Fruit fly (Drosophila melanogaster) whole organism, pupa: ENCODE measurements around the gene CG10680.
A peak's percentile ranks its signal among the peaks of the same experiment; 100 is the strongest.

Experiments
- CG13204 ChIP-seq: fragments of 200-800 bp; sonication (Bioruptor generic); optimal IDR thresholded peaks from 2 replicates; lab custom pipeline; 2018; ENCODE audit warnings: missing biosample characterization, mild to moderate bottlenecking, missing genetic modification characterization, moderate library complexity
- CG14655 ChIP-seq: fragments of 200-800 bp; sonication (Bioruptor generic); optimal IDR thresholded peaks from 3 replicates; lab custom pipeline; 2017; ENCODE audit warnings: mild to moderate bottlenecking, missing biosample characterization, missing genetic modification reagents, missing genetic modification characterization
- CG15710 ChIP-seq: fragments of 200-800 bp; sonication (Bioruptor generic); optimal IDR thresholded peaks from 2 replicates; lab custom pipeline; 2018; ENCODE audit warnings: missing biosample characterization, mild to moderate bottlenecking, missing genetic modification characterization, moderate library complexity
- CG34367 ChIP-seq: fragments of 200-800 bp; sonication (Bioruptor generic); optimal IDR thresholded peaks from 2 replicates; lab custom pipeline; 2018; ENCODE audit warnings: missing biosample characterization, mild to moderate bottlenecking, missing genetic modification characterization
- CG4496 ChIP-seq: fragments of 200-800 bp; sonication (Bioruptor generic); IDR thresholded peaks from 3 replicates; pipeline ENCODE4 v1.3.6; 2022; ENCODE audit warnings: missing biosample characterization, missing genetic modification characterization
- CG8159 ChIP-seq: fragments of 200-800 bp; sonication (Bioruptor generic); optimal IDR thresholded peaks from 3 replicates; lab custom pipeline; 2018; ENCODE audit warnings: missing biosample characterization, mild to moderate bottlenecking, missing genetic modification characterization, moderate library complexity
- D1 ChIP-seq: fragments of 200-800 bp; sonication (Bioruptor generic); optimal IDR thresholded peaks from 2 replicates; lab custom pipeline; 2018; ENCODE audit warnings: missing biosample characterization, mild to moderate bottlenecking, missing genetic modification characterization, moderate library complexity
- EcR ChIP-seq: fragments of 200-800 bp; sonication (Bioruptor generic); optimal IDR thresholded peaks from 3 replicates; lab custom pipeline; 2019; ENCODE audit warnings: missing biosample characterization, missing genetic modification characterization, mild to moderate bottlenecking, moderate library complexity, missing genetic modification reagents
- Ets98B ChIP-seq: fragments of 200-800 bp; sonication (Bioruptor generic); IDR thresholded peaks from 2 replicates; pipeline ENCODE4 v1.3.6; 2022; ENCODE audit warnings: missing biosample characterization, missing genetic modification characterization
- Pif1A ChIP-seq: fragments of 200-800 bp; sonication (Bioruptor generic); optimal IDR thresholded peaks from 3 replicates; lab custom pipeline; 2016; ENCODE audit warnings: missing biosample characterization, missing genetic modification characterization
- gl ChIP-seq: fragments of 200-800 bp; sonication (Bioruptor generic); optimal IDR thresholded peaks from 2 replicates; lab custom pipeline; 2018; ENCODE audit warnings: missing biosample characterization, mild to moderate bottlenecking, missing genetic modification characterization

dm6 chr2L:19944309-19945172 lies 19.4 kb upstream of the CG10680 start:
- TF ChIP-seq gl (tag; lab: Kevin White, UChicago) (no peak), CG13204 (GFP tag; lab: Kevin White, UChicago) (no peak), Pif1A (GFP tag; lab: Kevin White, UChicago) (no peak), EcR (GFP tag; lab: Kevin White, UChicago) (peak; percentile 42), CG14655 (GFP tag; lab: Kevin White, UChicago) (no peak), CG8159 (no peak), CG15710 (tag; lab: Kevin White, UChicago) (no peak), CG34367 (tag; lab: Kevin White, UChicago) (no peak), CG4496 (GFP tag; lab: Robert Waterston, UW) (no peak), D1 (no peak), Ets98B (GFP tag; lab: Robert Waterston, UW) (no peak)
